Worm (Caenorhabditis elegans) whole organism, young adult: Measurements from ENCODE around the gene T05B4.10.

ENCODE experiments used
- B0019.2 ChIP-seq: fragments of 200-800 bp; sonication (Bioruptor generic); conservative IDR thresholded peaks from 2 replicates; pipeline ENCODE4 v1.3.6; 2022; ENCODE audit warnings: missing genetic modification reagents, missing genetic modification characterization, missing compliant biosample characterization
- B0336.3 ChIP-seq: fragments of 200-800 bp; sonication (Bioruptor generic); IDR thresholded peaks from 2 replicates; pipeline ENCODE4 v1.3.6; 2022; ENCODE audit warnings: missing genetic modification characterization, missing compliant biosample characterization
- F10E7.11 ChIP-seq: sonication (generic microtip); optimal IDR thresholded peaks from 2 replicates; lab custom pipeline; 2017; ENCODE audit warnings: mild to moderate bottlenecking, missing genetic modification characterization, moderate library complexity, missing compliant biosample characterization
- F22D6.2 ChIP-seq: sonication (generic microtip); optimal IDR thresholded peaks from 2 replicates; lab custom pipeline; 2016; ENCODE audit warnings: mild to moderate bottlenecking, missing genetic modification characterization, missing compliant biosample characterization
- Y53G8AR.9 ChIP-seq: fragments of 200-800 bp; sonication (Bioruptor generic); conservative IDR thresholded peaks from 2 replicates; pipeline ENCODE4 v1.3.6; 2022; ENCODE audit warnings: missing genetic modification reagents, missing genetic modification characterization, missing compliant biosample characterization
- Y56A3A.18 ChIP-seq: fragments of 200-800 bp; sonication (Bioruptor generic); IDR thresholded peaks from 2 replicates; pipeline ENCODE4 v1.3.6; 2022; ENCODE audit warnings: missing genetic modification reagents, missing genetic modification characterization, missing compliant biosample characterization
- Y79H2A.3 ChIP-seq: fragments of 200-800 bp; sonication (Bioruptor generic); conservative IDR thresholded peaks from 2 replicates; pipeline ENCODE4 v1.3.6; 2022; ENCODE audit warnings: missing genetic modification reagents, missing genetic modification characterization, missing compliant biosample characterization
- ama-1 ChIP-seq, 3 experiments: fragments of 150-350 bp in 1 of 3; sonication (generic microtip) in 2 of 3; optimal IDR thresholded peaks; 2 replicates each; lab custom pipeline; 2014 to 2018; ENCODE audit warnings: missing biosample characterization in 2 of 3, missing genetic modification characterization in 2 of 3, missing genetic modification reagents in 2 of 3
- aptf-2 ChIP-seq: fragments of 200-800 bp; sonication (Bioruptor generic); conservative IDR thresholded peaks from 2 replicates; pipeline ENCODE4 v1.3.6; 2022; ENCODE audit warnings: missing genetic modification reagents, missing genetic modification characterization, missing compliant biosample characterization
- bed-2 ChIP-seq: fragments of 200-800 bp; sonication (Bioruptor generic); IDR thresholded peaks from 2 replicates; pipeline ENCODE4 v1.3.6; 2022; ENCODE audit warnings: missing genetic modification reagents, missing genetic modification characterization, missing compliant biosample characterization
- ccch-3 ChIP-seq: fragments of 200-800 bp; sonication (Bioruptor generic); optimal IDR thresholded peaks from 2 replicates; lab custom pipeline; 2018; ENCODE audit warnings: mild to moderate bottlenecking, missing genetic modification characterization, missing compliant biosample characterization
- ceh-100 ChIP-seq: fragments of 200-800 bp; sonication (Bioruptor generic); IDR thresholded peaks from 2 replicates; pipeline ENCODE4 v1.3.6; 2022; ENCODE audit warnings: missing genetic modification reagents, missing genetic modification characterization, missing compliant biosample characterization
- ceh-27 ChIP-seq: fragments of 200-800 bp; sonication (Bioruptor generic); optimal IDR thresholded peaks from 2 replicates; lab custom pipeline; 2018; ENCODE audit warnings: mild to moderate bottlenecking, missing genetic modification characterization, moderate library complexity, missing compliant biosample characterization
- ceh-79 ChIP-seq: sonication (generic microtip); optimal IDR thresholded peaks from 2 replicates; lab custom pipeline; 2017; ENCODE audit warnings: mild to moderate bottlenecking, missing genetic modification characterization, missing compliant biosample characterization
- ceh-91 ChIP-seq: fragments of 200-800 bp; sonication (Bioruptor generic); IDR thresholded peaks from 2 replicates; pipeline ENCODE4 v1.3.6; 2022; ENCODE audit warnings: missing genetic modification reagents, missing genetic modification characterization, missing compliant biosample characterization
- dpff-1 ChIP-seq: sonication (generic microtip); optimal IDR thresholded peaks from 2 replicates; lab custom pipeline; 2017; ENCODE audit warnings: mild to moderate bottlenecking, missing genetic modification characterization, missing compliant biosample characterization
- efl-1 ChIP-seq: fragments of 150-350 bp; optimal IDR thresholded peaks from 2 replicates; lab custom pipeline; 2014; ENCODE audit warnings: missing biosample characterization, missing genetic modification reagents, missing genetic modification characterization
- hlh-12 ChIP-seq: sonication (generic microtip); optimal IDR thresholded peaks from 2 replicates; lab custom pipeline; 2016; ENCODE audit warnings: missing genetic modification characterization, missing compliant biosample characterization
- hmg-20 ChIP-seq: fragments of 200-800 bp; sonication (Bioruptor generic); IDR thresholded peaks from 2 replicates; pipeline ENCODE4 v1.3.6; 2022; ENCODE audit warnings: missing genetic modification reagents, missing genetic modification characterization, missing compliant biosample characterization
- lag-1 ChIP-seq: fragments of 200-800 bp; sonication (Bioruptor generic); IDR thresholded peaks from 2 replicates; pipeline ENCODE4 v1.3.6; 2022; ENCODE audit warnings: missing genetic modification reagents, missing genetic modification characterization, missing compliant biosample characterization
- let-526 ChIP-seq: fragments of 200-800 bp; sonication (Bioruptor generic); IDR thresholded peaks from 2 replicates; pipeline ENCODE4 v1.3.6; 2022; ENCODE audit warnings: missing genetic modification reagents, missing genetic modification characterization, missing compliant biosample characterization
- lin-26 ChIP-seq: fragments of 200-800 bp; sonication (Bioruptor generic); IDR thresholded peaks from 2 replicates; pipeline ENCODE4 v1.3.6; 2022; ENCODE audit warnings: missing genetic modification reagents, missing genetic modification characterization, missing compliant biosample characterization
- lsl-1 ChIP-seq: fragments of 200-800 bp; sonication (Bioruptor generic); optimal IDR thresholded peaks from 2 replicates; lab custom pipeline; 2018; ENCODE audit warnings: mild to moderate bottlenecking, missing genetic modification characterization, moderate library complexity, missing compliant biosample characterization
- madf-6 ChIP-seq: fragments of 200-800 bp; sonication (Bioruptor generic); IDR thresholded peaks from 2 replicates; pipeline ENCODE4 v1.3.6; 2022; ENCODE audit warnings: missing genetic modification reagents, missing genetic modification characterization, missing compliant biosample characterization
- madf-8 ChIP-seq: fragments of 200-800 bp; sonication (Bioruptor generic); conservative IDR thresholded peaks from 2 replicates; pipeline ENCODE4 v1.3.6; 2022; ENCODE audit warnings: missing genetic modification reagents, missing genetic modification characterization, missing compliant biosample characterization
- mel-28 ChIP-seq: sonication (generic microtip); optimal IDR thresholded peaks from 2 replicates; lab custom pipeline; 2016; ENCODE audit warnings: borderline replicate concordance, mild to moderate bottlenecking, missing genetic modification characterization, missing compliant biosample characterization
- nfyb-1 ChIP-seq: fragments of 200-800 bp; sonication (Bioruptor generic); IDR thresholded peaks from 2 replicates; pipeline ENCODE4 v1.3.6; 2022; ENCODE audit warnings: missing genetic modification reagents, missing genetic modification characterization, missing compliant biosample characterization
- nhr-90 ChIP-seq: sonication (generic microtip); optimal IDR thresholded peaks from 2 replicates; lab custom pipeline; 2016; ENCODE audit warnings: missing genotype, mild to moderate bottlenecking, missing genetic modification characterization, missing compliant biosample characterization
- pbrm-1 ChIP-seq: fragments of 200-800 bp; sonication (Bioruptor generic); IDR thresholded peaks from 2 replicates; pipeline ENCODE4 v1.3.6; 2022; ENCODE audit warnings: missing genetic modification reagents, missing genetic modification characterization, missing compliant biosample characterization
- rec-8 ChIP-seq, 2 experiments: sonication (generic microtip); optimal IDR thresholded peaks; 2 replicates each; lab custom pipeline; 2016; ENCODE audit warnings: mild to moderate bottlenecking in 2 of 2, missing genetic modification characterization in 2 of 2, missing genetic modification reagents in 2 of 2, missing genotype in 2 of 2, missing biosample characterization in 1 of 2, missing compliant biosample characterization in 1 of 2, moderate library complexity in 1 of 2
- repo-1 ChIP-seq: sonication (generic microtip); optimal IDR thresholded peaks from 2 replicates; lab custom pipeline; 2017; ENCODE audit warnings: mild to moderate bottlenecking, missing genetic modification characterization, missing compliant biosample characterization
- rpc-1 ChIP-seq, 2 experiments: fragments of 150-350 bp in 1 of 2; sonication (generic microtip) in 1 of 2; optimal IDR thresholded peaks; 2 replicates each; lab custom pipeline; 2014 to 2018; ENCODE audit warnings: missing biosample characterization in 1 of 2, missing genetic modification characterization in 1 of 2, missing genetic modification reagents in 1 of 2, missing genotype in 1 of 2
- snpc-1.1 ChIP-seq: sonication (generic microtip); optimal IDR thresholded peaks from 2 replicates; lab custom pipeline; 2017; ENCODE audit warnings: missing genetic modification characterization, mild to moderate bottlenecking, missing compliant biosample characterization, antibody characterized with exemption, moderate library complexity, missing genotype, missing genetic modification reagents; ENCODE audit not compliant: insufficient read depth
- sptf-2 ChIP-seq: fragments of 200-800 bp; sonication (Bioruptor generic); optimal IDR thresholded peaks from 2 replicates; lab custom pipeline; 2018; ENCODE audit warnings: mild to moderate bottlenecking, missing genetic modification characterization, missing compliant biosample characterization
- tbp1 ChIP-seq: fragments of 200-800 bp; sonication (Bioruptor generic); optimal IDR thresholded peaks from 2 replicates; lab custom pipeline; 2018; ENCODE audit warnings: mild to moderate bottlenecking, missing genetic modification characterization, missing compliant biosample characterization
- ztf-22 ChIP-seq: fragments of 200-800 bp; sonication (Bioruptor generic); optimal IDR thresholded peaks from 2 replicates; lab custom pipeline; 2018; ENCODE audit warnings: mild to moderate bottlenecking, missing genetic modification characterization, moderate library complexity, missing compliant biosample characterization
- ztf-25 ChIP-seq: fragments of 200-800 bp; sonication (Bioruptor generic); IDR thresholded peaks from 2 replicates; pipeline ENCODE4 v1.3.6; 2022; ENCODE audit warnings: missing genetic modification reagents, missing genetic modification characterization, missing compliant biosample characterization
- ztf-26 ChIP-seq: sonication (generic microtip); optimal IDR thresholded peaks from 2 replicates; lab custom pipeline; 2017; ENCODE audit warnings: missing genetic modification characterization, missing compliant biosample characterization
- ztf-28 ChIP-seq: fragments of 200-800 bp; sonication (Bioruptor generic); IDR thresholded peaks from 2 replicates; pipeline ENCODE4 v1.3.6; 2022; ENCODE audit warnings: missing genetic modification reagents, missing genetic modification characterization, missing compliant biosample characterization

T05B4.10 gene

DNA sequence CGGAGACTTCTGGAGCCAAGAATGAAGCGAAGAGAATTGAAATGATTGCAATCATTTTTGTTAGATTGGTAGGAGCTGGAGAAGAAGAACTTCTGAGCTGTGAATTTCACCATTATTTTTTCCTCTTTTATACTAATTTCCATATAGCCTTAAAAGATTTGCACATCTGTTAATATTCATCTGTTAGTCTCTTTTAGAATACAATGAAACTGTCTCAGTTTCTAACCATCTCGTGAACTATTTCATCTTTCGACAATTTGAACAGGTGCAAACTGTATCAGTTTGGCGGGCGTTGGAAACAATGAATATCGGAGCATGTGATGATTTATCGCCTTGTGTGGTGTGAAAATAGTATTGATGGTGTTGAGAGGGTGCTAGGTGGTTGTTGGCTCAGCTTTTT, 1.9 kb upstream of the T05B4.10 start, which contains the start of gene phat-5:
TSS of gene phat-5 (minus strand) at position 101 of the 400 bp plus-strand sequence.
- no peak for TF ChIP-seq Y53G8AR.9 (GFP tag; lab: Robert Waterston, UW)
- TF ChIP-seq madf-6 (GFP tag; lab: Robert Waterston, UW), result no peak
- TF ChIP-seq hmg-20 (GFP tag; lab: Robert Waterston, UW), result no peak
- no peak for TF ChIP-seq ztf-26 (tag; lab: Kevin White, UChicago)
- TF ChIP-seq F22D6.2 (tag; lab: Kevin White, UChicago), result no peak
- no peak for TF ChIP-seq F10E7.11 (tag; lab: Kevin White, UChicago)
- no peak for TF ChIP-seq lsl-1
- TF ChIP-seq ztf-28 (GFP tag; lab: Robert Waterston, UW), result no peak
- no peak for TF ChIP-seq snpc-1.1
- no peak for TF ChIP-seq efl-1 (GFP tag; lab: Kevin White, UChicago)
- no peak for TF ChIP-seq hlh-12
- TF ChIP-seq sptf-2 (GFP tag; lab: Kevin White, UChicago), result no peak
- TF ChIP-seq rec-8 (tag; optimal IDR thresholded peaks at IDR 0.05; lab: Kevin White, UChicago), result no peak
- TF ChIP-seq tbp1 (GFP tag; lab: Kevin White, UChicago), result no peak

- TF ChIP-seq sptf-2 (GFP tag; lab: Kevin White, UChicago) (no peak), hlh-12 (no peak), ceh-100 (GFP tag; lab: Robert Waterston, UW) (no peak), ceh-27 (GFP tag; lab: Kevin White, UChicago) (no peak), rpc-1 (optimal IDR thresholded peaks at IDR 0.05; lab: Kevin White, UChicago) (no peak), rpc-1 (tag; optimal IDR thresholded peaks at IDR 0.05; lab: Kevin White, UChicago) (no peak), dpff-1 (tag; lab: Kevin White, UChicago) (no peak)
These were observed 2.2 kb downstream of the T05B4.10 start, which contains the start of gene T05B4.9 for ce11 chrV:4118332-4118731. T05B4.9 (minus strand) TSS chrV:4118432.

DNA sequence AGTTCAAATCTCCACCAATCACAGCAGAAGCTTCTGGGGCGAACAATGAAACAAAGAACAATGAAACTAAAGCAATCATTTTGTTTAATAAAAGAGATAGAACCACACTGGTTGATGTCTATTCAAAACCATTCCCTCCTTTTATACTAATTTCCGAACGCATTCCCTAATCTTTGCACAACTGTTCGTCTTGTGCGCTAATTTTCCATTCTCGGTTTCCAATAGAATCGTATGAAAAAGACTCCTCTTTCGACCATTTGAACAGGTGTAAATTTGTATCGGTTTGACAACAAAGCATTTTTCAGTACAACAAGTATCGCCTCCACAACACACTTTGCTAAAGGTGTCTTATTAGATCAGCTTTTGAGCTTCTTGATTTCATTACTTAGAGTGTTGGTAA, 4.5 kb downstream of the T05B4.10 start, which contains the start of gene T05B4.8:
TSS of gene T05B4.8 (minus strand) at position 101 of the 400 bp plus-strand sequence.
- no peak for TF ChIP-seq aptf-2 (GFP tag; lab: Robert Waterston, UW)
- no peak for TF ChIP-seq pbrm-1 (GFP tag; lab: Robert Waterston, UW)
- TF ChIP-seq nfyb-1 (GFP tag; lab: Robert Waterston, UW), result no peak
- no peak for TF ChIP-seq ztf-22 (GFP tag; lab: Kevin White, UChicago)
- no peak for TF ChIP-seq F22D6.2 (tag; lab: Kevin White, UChicago)
- TF ChIP-seq tbp1 (GFP tag; lab: Kevin White, UChicago), result no peak
- no peak for TF ChIP-seq Y56A3A.18 (GFP tag; lab: Robert Waterston, UW)
- no peak for TF ChIP-seq ama-1 (optimal IDR thresholded peaks at IDR 0.05; lab: Kevin White, UChicago)
- no peak for TF ChIP-seq ama-1 (GFP tag; optimal IDR thresholded peaks at IDR 0.05; lab: Kevin White, UChicago)
- TF ChIP-seq B0336.3 (GFP tag; lab: Robert Waterston, UW), result no peak
- no peak for TF ChIP-seq ceh-79 (tag; lab: Kevin White, UChicago)
- no peak for TF ChIP-seq mel-28
- TF ChIP-seq Y53G8AR.9 (GFP tag; lab: Robert Waterston, UW), result no peak
- no peak for TF ChIP-seq let-526 (GFP tag; lab: Robert Waterston, UW)
- TF ChIP-seq madf-8, result no peak
- TF ChIP-seq ztf-25 (GFP tag; lab: Robert Waterston, UW), result no peak
- no peak for TF ChIP-seq repo-1 (tag; lab: Kevin White, UChicago)

DNA sequence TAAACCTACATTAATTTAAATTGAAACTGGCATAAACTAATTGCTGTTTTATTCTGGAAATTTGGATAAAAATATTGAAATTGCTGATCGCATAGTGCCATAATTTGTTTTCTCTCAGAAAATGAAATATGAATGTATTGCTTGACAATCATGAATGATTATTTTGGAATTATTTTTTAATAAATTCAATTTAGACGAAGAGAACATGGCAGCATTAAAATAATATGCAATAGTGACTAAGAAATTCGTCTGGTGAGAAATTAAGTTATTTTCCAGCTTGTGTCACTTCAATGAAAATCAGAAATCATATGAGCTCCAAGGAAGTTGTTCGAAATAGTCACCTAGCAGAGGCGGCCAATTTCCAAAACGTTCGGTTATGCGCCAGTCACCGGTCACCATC, 5.9 kb downstream of the T05B4.10 start, which contains the start of gene srw-133:
TSS of gene srw-133 (minus strand) at position 101 of the 400 bp plus-strand sequence.
- no peak for TF ChIP-seq dpff-1 (tag; lab: Kevin White, UChicago)
- TF ChIP-seq ceh-91 (GFP tag; lab: Robert Waterston, UW), result no peak
- no peak for TF ChIP-seq madf-6 (GFP tag; lab: Robert Waterston, UW)
- no peak for TF ChIP-seq B0019.2 (GFP tag; lab: Robert Waterston, UW)
- TF ChIP-seq nhr-90 (tag; lab: Kevin White, UChicago), result no peak
- no peak for TF ChIP-seq ztf-25 (GFP tag; lab: Robert Waterston, UW)
- no peak for TF ChIP-seq nfyb-1 (GFP tag; lab: Robert Waterston, UW)
- no peak for TF ChIP-seq B0336.3 (GFP tag; lab: Robert Waterston, UW)
- TF ChIP-seq Y79H2A.3 (GFP tag; lab: Robert Waterston, UW), result no peak
- TF ChIP-seq lag-1 (GFP tag; lab: Robert Waterston, UW), result no peak
- no peak for TF ChIP-seq bed-2 (GFP tag; lab: Robert Waterston, UW)
- no peak for TF ChIP-seq repo-1 (tag; lab: Kevin White, UChicago)
- TF ChIP-seq F22D6.2 (tag; lab: Kevin White, UChicago), result no peak
- TF ChIP-seq lin-26 (GFP tag; lab: Robert Waterston, UW), result no peak
- TF ChIP-seq ccch-3, result no peak
